Worm (Caenorhabditis elegans): ENCODE data around the gene sru-2.

ce11 chrIV:9518608-9519007 lies 32.5 kb downstream of the sru-2 start, which contains the start of gene nlp-35:
- TF ChIP-seq F13H6.1 (tag; optimal IDR thresholded peaks at IDR 0.05), result no peak
- TF ChIP-seq lin-39 (tag; optimal IDR thresholded peaks at IDR 0.05), result no peak
- no peak for TF ChIP-seq fos-1 (tag; optimal IDR thresholded peaks at IDR 0.05)
